Worm (Caenorhabditis elegans) whole organism, L3 larva: ENCODE measurements around the gene ztf-8.

ENCODE experiments used
- R02D3.7 ChIP-seq: fragments of 150-350 bp; optimal IDR thresholded peaks from 2 replicates; lab custom pipeline; 2014; ENCODE audit warnings: missing biosample characterization, missing genetic modification characterization
- ama-1 ChIP-seq: fragments of 150-350 bp; optimal IDR thresholded peaks from 2 replicates; lab custom pipeline; 2018
- elt-1 ChIP-seq: fragments of 150-350 bp; optimal IDR thresholded peaks from 2 replicates; lab custom pipeline; 2014; ENCODE audit warnings: missing biosample characterization, missing genetic modification characterization
- fkh-2 ChIP-seq: fragments of 150-350 bp; optimal IDR thresholded peaks from 2 replicates; lab custom pipeline; 2014; ENCODE audit warnings: missing biosample characterization, missing genetic modification reagents, missing genetic modification characterization
- nfya-1 ChIP-seq: sonication (generic microtip); optimal IDR thresholded peaks from 2 replicates; lab custom pipeline; 2017; ENCODE audit warnings: missing genetic modification characterization, mild to moderate bottlenecking, missing compliant biosample characterization, antibody characterized with exemption, moderate library complexity; ENCODE audit not compliant: insufficient read depth
- nhr-23 ChIP-seq: fragments of 150-350 bp; optimal IDR thresholded peaks from 2 replicates; lab custom pipeline; 2014; ENCODE audit warnings: missing biosample characterization, missing genetic modification reagents, missing genetic modification characterization
- nhr-28 ChIP-seq: fragments of 150-350 bp; optimal IDR thresholded peaks from 2 replicates; lab custom pipeline; 2014; ENCODE audit warnings: missing biosample characterization, missing genetic modification characterization
- nhr-76 ChIP-seq: fragments of 150-350 bp; sonication (generic microtip); optimal IDR thresholded peaks from 5 replicates; lab custom pipeline; 2014; ENCODE audit warnings: missing biosample characterization, missing genetic modification characterization
- snpc-4 ChIP-seq: fragments of 150-350 bp; optimal IDR thresholded peaks from 2 replicates; lab custom pipeline; 2014; ENCODE audit warnings: missing biosample characterization, missing genetic modification characterization
- unc-39 ChIP-seq: sonication (generic microtip); optimal IDR thresholded peaks from 4 replicates; lab custom pipeline; 2017; ENCODE audit warnings: missing biosample characterization, missing genetic modification characterization
- ztf-11 ChIP-seq: fragments of 150-350 bp; optimal IDR thresholded peaks from 2 replicates; lab custom pipeline; 2014; ENCODE audit warnings: missing biosample characterization, missing genetic modification characterization

DNA sequence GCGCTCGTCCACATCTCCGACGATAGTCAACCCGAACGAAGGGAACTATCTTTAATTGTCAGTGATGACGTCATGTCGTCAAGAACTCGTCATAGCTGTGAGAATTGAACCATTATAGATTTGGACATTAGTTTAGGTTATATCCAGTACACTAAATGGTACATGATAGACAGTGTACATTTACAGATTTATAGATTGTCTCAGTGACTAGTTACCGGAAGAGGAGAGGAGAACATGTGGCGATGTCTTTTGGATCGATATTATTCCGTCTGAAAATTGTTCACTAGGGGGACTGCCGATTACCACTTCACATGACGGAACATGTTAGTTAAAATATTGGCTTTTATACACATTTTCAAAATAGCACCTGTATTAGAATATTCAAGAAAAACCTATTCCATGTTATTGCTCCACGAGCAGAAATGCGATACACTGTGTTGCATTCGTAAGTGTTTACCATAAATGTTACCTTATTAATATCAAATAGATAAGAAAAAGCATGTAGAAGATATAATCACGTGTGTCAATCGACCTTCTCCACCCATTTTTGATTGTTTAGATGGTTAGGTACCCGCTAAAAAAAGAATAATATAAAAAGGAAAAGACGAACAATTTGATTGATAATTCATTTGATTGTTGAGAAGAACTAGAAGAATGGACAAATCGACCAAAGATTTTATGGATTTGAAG lies 5.9 kb downstream of the ztf-8 start, which contains the start of gene ZC395.5:
- no peak for TF ChIP-seq ztf-11
- no peak for TF ChIP-seq unc-39 (tag; lab: Kevin White, UChicago)
- TF ChIP-seq R02D3.7 = no peak
- TF ChIP-seq nhr-28 (tag; lab: Kevin White, UChicago) = no peak
- TF ChIP-seq snpc-4 (tag; lab: Kevin White, UChicago) = no peak
- TF ChIP-seq nhr-23 (tag; lab: Kevin White, UChicago) = no peak
- no peak for TF ChIP-seq fkh-2 (tag; lab: Kevin White, UChicago)
- TF ChIP-seq nfya-1 = no peak
- no peak for TF ChIP-seq elt-1 (tag; lab: Kevin White, UChicago)
- peak; percentile 15 for TF ChIP-seq ama-1
- no peak for TF ChIP-seq nhr-76 (tag; lab: Kevin White, UChicago)
